Fruit fly (Drosophila melanogaster): Measurements from ENCODE around the gene yip2.

DNA sequence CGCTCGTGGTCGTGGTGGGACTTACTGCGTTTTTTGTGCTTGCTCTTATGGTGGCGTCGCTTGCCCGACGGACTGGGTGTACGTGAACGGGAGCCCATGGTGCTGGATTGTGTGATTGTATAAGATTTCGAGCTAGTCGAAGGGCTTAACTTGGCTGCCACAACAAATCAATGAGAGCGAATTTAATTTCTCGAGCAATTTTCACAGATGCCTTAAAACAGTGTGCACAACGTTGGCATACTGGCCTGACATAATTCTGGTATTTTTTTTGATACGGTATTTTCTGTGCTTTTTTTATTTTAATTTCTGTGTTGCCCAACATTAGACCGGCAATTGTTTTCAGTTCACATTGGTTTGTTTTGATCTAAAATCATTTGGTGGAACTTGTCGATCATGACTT, 22.9 kb downstream of the yip2 start, which contains the start of gene Arglu1:
- TF ChIP-seq CG15710 (tag; optimal IDR thresholded peaks at IDR 0.05) (no peak), Ets98B (GFP tag; IDR thresholded peaks at IDR 0.05) (peak; percentile 20; the same call in 1 of the 2 replicates), Snoo (tag; optimal IDR thresholded peaks at IDR 0.05) (no peak)
